Worm (Caenorhabditis elegans): ENCODE data around the gene kmo-2.
"Not testable (repeated sequence)": the region's sequence is repeated elsewhere in the genome, so short reads cannot be mapped to it uniquely, and the experiment has no call there.

Gene kmo-2

DNA sequence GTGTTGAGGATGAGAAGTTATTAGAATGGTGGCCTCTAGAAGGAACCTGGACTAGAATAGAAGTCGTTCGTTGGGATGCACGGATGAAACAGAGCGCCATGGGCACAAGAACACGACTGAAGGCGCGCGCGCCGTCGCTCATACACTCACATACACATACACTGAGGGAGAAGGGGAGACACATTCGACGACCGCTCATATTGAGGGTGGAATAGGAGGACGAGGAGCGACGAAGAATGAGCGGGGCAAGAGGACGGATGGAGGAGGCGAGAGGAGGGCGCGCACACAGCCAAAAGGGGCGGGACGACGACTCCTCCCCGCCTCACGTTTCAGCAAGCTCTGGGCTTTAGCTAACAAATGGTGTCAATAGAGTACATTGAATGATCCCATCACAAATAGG lies 29.6 kb downstream of the kmo-2 start:
- no peak for TF ChIP-seq unc-62 (GFP tag; optimal IDR thresholded peaks at IDR 0.05)

DNA sequence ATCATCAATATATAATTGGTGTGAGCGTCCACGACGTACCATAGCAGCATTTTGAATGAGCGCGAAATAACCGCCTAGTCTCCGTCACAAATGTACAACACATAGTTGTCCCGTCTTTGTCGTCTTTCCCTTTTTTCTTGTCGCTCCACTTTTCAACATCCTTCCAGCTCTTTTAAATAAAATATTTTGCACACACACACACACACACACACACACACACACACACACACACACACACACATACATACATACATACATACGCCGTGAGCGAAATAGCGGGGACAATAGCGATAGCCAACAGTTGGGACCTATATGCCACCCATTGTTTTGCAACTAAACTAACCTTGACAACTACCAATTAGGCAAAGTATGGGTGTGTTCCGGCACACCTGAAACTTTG lies 30.0 kb downstream of the kmo-2 start:
- no peak for TF ChIP-seq unc-62 (GFP tag; optimal IDR thresholded peaks at IDR 0.05)

DNA sequence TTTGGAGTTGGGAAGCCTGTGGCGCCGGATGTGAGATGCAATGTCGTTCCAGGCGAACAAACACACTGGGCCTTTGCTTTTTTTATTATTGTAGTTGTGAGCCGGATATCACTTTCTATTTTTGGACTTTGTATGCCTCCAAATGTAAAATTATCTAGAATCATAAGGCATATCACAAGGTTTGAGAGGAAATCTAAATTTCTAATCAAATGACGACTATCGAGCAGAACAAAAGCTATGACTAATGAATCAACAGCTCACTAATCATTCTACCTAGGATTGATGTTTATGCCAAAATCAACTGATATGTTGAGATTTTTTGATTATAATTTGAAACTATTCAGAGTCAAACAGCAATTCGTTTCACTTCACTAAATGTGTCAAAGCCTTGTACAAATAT lies 30.4 kb downstream of the kmo-2 start:
- no peak for TF ChIP-seq unc-62 (GFP tag; optimal IDR thresholded peaks at IDR 0.05)

DNA sequence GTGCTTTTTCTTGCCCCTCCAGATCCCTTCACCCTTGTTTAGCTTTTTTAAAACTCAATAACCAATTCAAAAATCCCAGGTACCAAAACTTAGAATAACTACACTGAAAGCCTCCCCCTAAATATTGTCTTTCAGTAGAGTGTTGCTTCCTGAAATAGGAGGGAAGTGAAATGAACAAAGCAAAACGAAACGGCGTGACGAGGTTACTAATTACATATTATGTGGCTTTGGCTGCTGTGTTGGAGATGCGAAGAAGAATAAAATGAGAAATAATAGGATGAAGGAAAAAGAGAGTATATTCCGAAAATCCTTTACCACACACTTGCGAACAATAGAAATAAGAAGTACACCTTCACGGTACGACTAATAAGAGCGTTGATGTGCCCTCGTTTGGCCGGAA lies 32.2 kb downstream of the kmo-2 start:
- TF ChIP-seq unc-62 (GFP tag; optimal IDR thresholded peaks at IDR 0.05) = no peak

DNA sequence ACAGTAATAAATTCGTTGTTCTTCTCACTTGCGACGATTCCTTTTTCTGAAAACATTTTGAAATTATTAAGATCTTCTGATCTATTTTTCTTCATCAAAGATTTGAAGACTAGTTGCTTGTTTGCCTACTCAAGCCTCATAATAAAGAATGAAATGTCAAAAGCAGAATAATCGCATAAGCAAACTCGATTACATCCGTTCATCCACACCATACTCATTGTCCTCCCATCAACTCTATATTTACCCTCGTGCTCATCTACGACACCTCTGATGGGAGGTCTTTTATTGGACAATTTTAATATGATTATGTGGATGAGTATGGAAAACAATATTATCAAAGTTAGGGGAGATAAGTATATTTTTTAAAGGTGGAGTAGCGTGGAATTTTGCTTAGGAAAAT lies 34.5 kb downstream of the kmo-2 start:
- no peak for TF ChIP-seq unc-62 (GFP tag; optimal IDR thresholded peaks at IDR 0.05)

DNA sequence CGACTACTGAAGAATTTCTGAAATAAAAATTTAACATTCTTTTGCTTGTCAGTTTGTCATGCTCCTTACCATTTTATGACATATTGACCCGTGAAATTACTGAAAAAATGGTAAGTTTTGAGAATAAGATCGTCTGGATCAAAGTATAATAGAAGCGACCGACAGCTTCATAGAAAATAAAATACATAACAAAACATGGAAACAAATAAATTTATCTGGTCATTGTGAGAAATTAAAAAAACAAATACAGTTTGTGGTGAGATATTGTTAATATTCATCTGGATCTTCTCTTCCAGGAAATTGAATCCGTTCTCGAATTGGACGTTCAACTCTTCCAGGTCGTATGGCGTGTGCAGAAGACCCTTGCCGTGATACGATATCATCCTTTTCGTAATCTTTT lies 36.3 kb downstream of the kmo-2 start, which contains the start of gene pkc-1:
pkc-1 (minus strand) TSS at position 101 of the 400 bp plus-strand sequence.
- TF ChIP-seq unc-62 (GFP tag; optimal IDR thresholded peaks at IDR 0.05) = no peak

DNA sequence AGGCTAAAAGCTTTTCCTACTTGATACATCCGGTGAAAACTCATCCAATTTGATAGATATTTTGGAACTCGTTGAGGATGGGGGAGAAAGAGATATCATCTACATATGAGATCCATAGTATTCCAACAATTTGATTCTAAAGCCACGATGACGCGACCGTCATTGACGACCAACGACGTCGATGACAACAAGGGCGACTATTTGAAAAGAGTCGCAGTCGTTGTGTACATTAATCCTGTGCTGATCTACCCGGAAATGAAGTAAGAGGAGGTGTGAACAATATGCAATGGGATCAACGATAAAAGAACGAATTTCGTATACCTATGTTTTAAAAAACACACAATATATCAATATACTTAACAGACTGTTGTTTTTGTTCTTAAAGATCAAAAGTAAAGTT lies 40.2 kb downstream of the kmo-2 start:
- TF ChIP-seq unc-62 (GFP tag; optimal IDR thresholded peaks at IDR 0.05) = no peak

DNA sequence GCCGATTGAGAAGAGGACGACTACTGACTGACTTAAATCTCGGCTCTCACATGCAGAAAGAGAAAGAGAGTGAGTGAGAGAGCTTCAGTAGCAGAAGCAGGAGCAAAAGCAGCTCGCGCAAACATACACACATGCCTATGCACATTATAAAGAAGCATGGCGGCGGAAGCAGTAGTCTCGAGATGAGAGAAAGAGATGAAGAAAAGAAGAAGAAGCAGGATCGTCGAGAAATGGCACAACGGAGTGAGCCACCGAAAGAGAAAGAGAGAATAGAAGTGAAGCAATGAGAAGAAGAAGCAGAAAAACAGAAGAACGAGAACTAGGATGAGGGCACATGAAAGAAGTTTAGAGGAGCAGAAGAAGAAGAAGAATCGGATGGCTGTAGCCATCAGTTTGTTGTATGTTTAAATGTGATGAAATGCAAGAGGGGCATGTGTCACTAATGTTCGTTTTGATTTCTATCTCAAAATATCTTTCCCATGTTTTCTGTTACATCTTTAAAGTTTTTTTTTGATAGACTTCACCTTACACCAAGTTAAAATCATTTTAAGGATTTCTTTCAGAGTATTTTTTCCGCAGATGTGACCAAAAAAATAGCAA lies 41.4 kb downstream of the kmo-2 start:
- TF ChIP-seq unc-62 (GFP tag; optimal IDR thresholded peaks at IDR 0.05) = no peak

DNA sequence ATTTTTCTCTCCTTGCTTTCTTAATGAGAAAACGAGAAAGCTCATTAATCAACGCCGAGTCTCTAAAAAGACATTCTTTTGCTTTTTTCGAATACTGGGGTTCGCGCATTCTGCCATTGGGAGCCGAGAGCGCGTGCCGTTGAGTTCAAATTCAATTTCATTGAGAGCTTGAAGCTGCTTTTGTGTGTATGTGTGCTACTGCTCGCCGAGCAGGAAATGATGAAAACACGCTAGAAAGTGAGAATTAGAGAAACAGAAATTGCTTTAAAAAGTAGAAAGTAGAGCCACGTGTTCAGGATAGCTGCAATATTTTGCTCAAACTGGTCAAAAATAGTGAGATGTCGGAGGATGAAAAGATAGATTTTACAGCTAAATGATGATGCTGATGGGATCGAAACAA lies 42.7 kb downstream of the kmo-2 start:
- TF ChIP-seq unc-62 (GFP tag; optimal IDR thresholded peaks at IDR 0.05) = no peak

DNA sequence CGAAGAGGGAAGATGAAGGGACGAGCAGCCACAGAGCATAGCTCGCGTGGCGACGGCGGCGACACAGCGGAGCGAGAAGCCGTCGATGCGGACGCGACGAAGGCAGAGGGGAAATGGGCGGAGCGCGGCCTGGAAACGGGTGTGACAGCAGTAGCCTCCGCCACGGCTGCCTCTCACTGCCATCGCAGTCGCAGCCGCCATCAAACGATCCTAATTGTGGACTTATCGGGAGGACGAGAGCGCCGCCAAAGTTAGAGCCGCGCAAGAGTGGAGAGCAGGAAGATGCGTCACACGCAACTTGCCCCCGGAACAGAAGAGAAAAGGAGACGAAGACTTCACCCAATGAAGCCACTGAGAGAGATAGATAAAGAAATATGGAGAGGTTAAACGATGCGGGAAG lies 44.1 kb downstream of the kmo-2 start:
- no peak for TF ChIP-seq unc-62 (GFP tag; optimal IDR thresholded peaks at IDR 0.05)

DNA sequence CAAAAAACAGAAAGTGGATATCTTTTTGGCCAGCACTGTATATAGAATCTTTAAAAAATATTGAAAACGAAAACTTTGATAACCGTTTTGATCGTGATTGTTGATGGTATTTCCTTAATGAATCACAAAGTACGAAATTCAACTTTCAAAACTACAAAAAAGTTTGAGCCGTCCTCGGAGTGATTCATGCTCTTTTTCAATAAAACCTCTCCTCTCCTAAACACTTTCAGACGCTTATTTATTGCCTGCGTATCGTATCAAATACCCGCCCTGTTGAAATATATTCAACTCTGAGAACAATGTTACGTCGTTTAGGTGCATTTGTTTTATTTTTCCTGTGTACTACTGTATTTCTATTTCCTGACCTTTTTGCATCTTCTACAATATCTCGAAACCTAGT lies 47.4 kb downstream of the kmo-2 start:
- no peak for TF ChIP-seq unc-62 (GFP tag; optimal IDR thresholded peaks at IDR 0.05)

DNA sequence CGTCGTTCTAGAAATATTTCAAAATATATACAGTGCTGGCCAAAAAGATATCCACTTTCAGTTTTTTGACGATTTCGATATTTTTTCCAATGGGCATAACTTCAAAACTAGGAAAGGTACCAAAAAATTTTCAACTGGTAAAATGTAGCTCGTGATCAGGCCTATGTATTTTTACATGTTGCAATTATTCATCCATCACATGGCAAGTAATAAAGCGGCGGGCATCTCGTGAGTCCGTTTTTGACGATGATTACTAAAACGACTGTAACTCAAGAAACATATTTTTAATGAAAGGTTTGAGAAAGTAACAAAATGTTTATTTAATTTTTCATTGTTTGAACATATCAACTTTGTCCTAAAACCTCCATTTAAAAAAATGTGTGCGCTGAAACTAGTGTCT lies 48.3 kb downstream of the kmo-2 start, which contains the start of gene F10C2.3:
F10C2.3 (plus strand) TSS at position 301 of the 400 bp plus-strand sequence.
- not testable (repeated sequence) for TF ChIP-seq unc-62 (GFP tag; optimal IDR thresholded peaks at IDR 0.05)
